Fruit fly (Drosophila melanogaster) whole organism, embryonic: ENCODE measurements around the gene CG14015.

Experiments used
- Bdp1 ChIP-seq: fragments of 200-800 bp; sonication (Bioruptor generic); optimal IDR thresholded peaks from 3 replicates; lab custom pipeline; 2016; ENCODE audit warnings: missing biosample characterization, missing genetic modification characterization
- CG10274 ChIP-seq: fragments of 200-800 bp; sonication (Bioruptor generic); optimal IDR thresholded peaks from 3 replicates; lab custom pipeline; 2017; ENCODE audit warnings: missing biosample characterization, mild to moderate bottlenecking, missing genetic modification characterization
- CG10654 ChIP-seq: fragments of 200-800 bp; sonication (Bioruptor generic); optimal IDR thresholded peaks from 2 replicates; lab custom pipeline; 2016; ENCODE audit warnings: missing biosample characterization, missing genetic modification characterization
- CG10959 ChIP-seq: fragments of 200-800 bp; sonication (Bioruptor generic); IDR thresholded peaks from 2 replicates; pipeline ENCODE4 v1.3.6; 2022; ENCODE audit warnings: missing biosample characterization, missing genetic modification characterization
- CG13775 ChIP-seq: fragments of 200-800 bp; sonication (Bioruptor generic); optimal IDR thresholded peaks from 3 replicates; lab custom pipeline; 2017; ENCODE audit warnings: missing biosample characterization, mild to moderate bottlenecking, missing genetic modification characterization
- CG14050 ChIP-seq: fragments of 200-800 bp; sonication (Bioruptor generic); IDR thresholded peaks from 3 replicates; pipeline ENCODE4 v1.3.6; 2022; ENCODE audit warnings: missing biosample characterization, missing genetic modification characterization
- CG15269 ChIP-seq: fragments of 200-800 bp; sonication (Bioruptor generic); optimal IDR thresholded peaks from 2 replicates; lab custom pipeline; 2018; ENCODE audit warnings: missing biosample characterization, mild to moderate bottlenecking, missing genetic modification characterization, moderate library complexity
- CG1529 ChIP-seq: fragments of 200-800 bp; sonication (Bioruptor generic); optimal IDR thresholded peaks from 3 replicates; lab custom pipeline; 2018; ENCODE audit warnings: missing biosample characterization, missing genetic modification characterization
- CG1832 ChIP-seq: fragments of 200-800 bp; sonication (Bioruptor generic); optimal IDR thresholded peaks from 2 replicates; lab custom pipeline; 2017; ENCODE audit warnings: missing biosample characterization, mild to moderate bottlenecking, missing genetic modification characterization, inconsistent platforms
- CG2129 ChIP-seq: fragments of 200-800 bp; sonication (Bioruptor generic); IDR thresholded peaks from 2 replicates; pipeline ENCODE4 v1.3.6; 2022; ENCODE audit warnings: missing biosample characterization, missing genetic modification characterization; ENCODE audit not compliant: partially characterized antibody
- CG2199 ChIP-seq: fragments of 200-800 bp; sonication (Bioruptor generic); IDR thresholded peaks from 3 replicates; pipeline ENCODE4 v1.3.6; 2022; ENCODE audit warnings: missing biosample characterization, missing genetic modification characterization
- CG3163 ChIP-seq: fragments of 200-800 bp; sonication (Bioruptor generic); optimal IDR thresholded peaks from 3 replicates; lab custom pipeline; 2016; ENCODE audit warnings: missing biosample characterization, missing genetic modification characterization
- CG34422 ChIP-seq: fragments of 200-800 bp; sonication (Bioruptor generic); IDR thresholded peaks from 3 replicates; pipeline ENCODE4 v1.3.6; 2022; ENCODE audit warnings: missing biosample characterization, missing genetic modification characterization
- CG4820 ChIP-seq: fragments of 200-800 bp; sonication (Bioruptor generic); optimal IDR thresholded peaks from 3 replicates; lab custom pipeline; 2016; ENCODE audit warnings: missing biosample characterization, missing genetic modification characterization
- CG5180 ChIP-seq: fragments of 200-800 bp; sonication (Bioruptor generic); optimal IDR thresholded peaks from 3 replicates; lab custom pipeline; 2017; ENCODE audit warnings: missing biosample characterization, missing genetic modification characterization, mild to moderate bottlenecking, moderate library complexity, missing genetic modification reagents
- CG5245 ChIP-seq: fragments of 200-800 bp; sonication (Bioruptor generic); optimal IDR thresholded peaks from 3 replicates; lab custom pipeline; 2016; ENCODE audit warnings: missing biosample characterization, missing genetic modification characterization
- CG6254 ChIP-seq: fragments of 200-800 bp; sonication (Bioruptor generic); optimal IDR thresholded peaks from 3 replicates; lab custom pipeline; 2017; ENCODE audit warnings: mild to moderate bottlenecking, missing biosample characterization, missing genetic modification reagents, missing genetic modification characterization
- CG6854 ChIP-seq: fragments of 200-800 bp; sonication (Bioruptor generic); optimal IDR thresholded peaks from 3 replicates; lab custom pipeline; 2017; ENCODE audit warnings: missing biosample characterization, mild to moderate bottlenecking, missing genetic modification characterization
- CG7556 ChIP-seq: fragments of 200-800 bp; sonication (Bioruptor generic); optimal IDR thresholded peaks from 2 replicates; lab custom pipeline; 2017; ENCODE audit warnings: missing biosample characterization, mild to moderate bottlenecking, missing genetic modification characterization
- CG7928 ChIP-seq: fragments of 200-800 bp; sonication (Bioruptor generic); optimal IDR thresholded peaks from 2 replicates; lab custom pipeline; 2017; ENCODE audit warnings: missing biosample characterization, mild to moderate bottlenecking, missing genetic modification characterization
- Camta ChIP-seq: fragments of 200-800 bp; sonication (Bioruptor generic); optimal IDR thresholded peaks from 2 replicates; lab custom pipeline; 2016; ENCODE audit warnings: missing biosample characterization, missing genetic modification characterization
- Chrac-16 ChIP-seq: fragments of 200-800 bp; sonication (Bioruptor generic); optimal IDR thresholded peaks from 3 replicates; lab custom pipeline; 2016; ENCODE audit warnings: missing biosample characterization, missing genetic modification characterization
- Doc2 ChIP-seq: fragments of 200-800 bp; sonication (Bioruptor generic); IDR thresholded peaks from 2 replicates; pipeline ENCODE4 v1.3.6; 2022; ENCODE audit warnings: missing biosample characterization, missing genetic modification characterization
- E2f1 ChIP-seq: fragments of 200-800 bp; sonication (Bioruptor generic); IDR thresholded peaks from 2 replicates; pipeline ENCODE4 v1.3.6; 2022; ENCODE audit warnings: missing biosample characterization, missing genetic modification characterization
- H15 ChIP-seq: fragments of 200-800 bp; sonication (Bioruptor generic); IDR thresholded peaks from 3 replicates; pipeline ENCODE4 v1.3.6; 2022; ENCODE audit warnings: missing biosample characterization, missing genetic modification characterization
- Hr3 ChIP-seq: fragments of 200-800 bp; sonication (Bioruptor generic); optimal IDR thresholded peaks from 3 replicates; lab custom pipeline; 2016; ENCODE audit warnings: missing biosample characterization, missing genetic modification characterization
- NfI ChIP-seq: fragments of 200-800 bp; sonication (Bioruptor generic); optimal IDR thresholded peaks from 3 replicates; lab custom pipeline; 2018; ENCODE audit warnings: missing biosample characterization, mild to moderate bottlenecking, missing genetic modification characterization, moderate library complexity
- Sox102F ChIP-seq: fragments of 200-800 bp; sonication (Bioruptor generic); optimal IDR thresholded peaks from 2 replicates; lab custom pipeline; 2018; ENCODE audit warnings: missing biosample characterization, mild to moderate bottlenecking, missing genetic modification characterization, moderate library complexity
- Spps ChIP-seq: fragments of 200-800 bp; sonication (Bioruptor generic); optimal IDR thresholded peaks from 2 replicates; lab custom pipeline; 2018; ENCODE audit warnings: missing biosample characterization, mild to moderate bottlenecking, missing genetic modification characterization
- az2 ChIP-seq: fragments of 200-800 bp; sonication (Bioruptor generic); optimal IDR thresholded peaks from 3 replicates; lab custom pipeline; 2016; ENCODE audit warnings: missing biosample characterization, missing genetic modification characterization
- bigmax ChIP-seq: fragments of 200-800 bp; sonication (Bioruptor generic); optimal IDR thresholded peaks from 2 replicates; lab custom pipeline; 2018; ENCODE audit warnings: missing biosample characterization, mild to moderate bottlenecking, missing genetic modification characterization
- btn ChIP-seq: fragments of 200-800 bp; sonication (Bioruptor generic); optimal IDR thresholded peaks from 2 replicates; lab custom pipeline; 2016; ENCODE audit warnings: missing biosample characterization, missing genetic modification characterization
- chif ChIP-seq, 2 experiments: fragments of 200-800 bp; sonication (Bioruptor generic); optimal IDR thresholded peaks; 3 replicates each; lab custom pipeline; 2016; ENCODE audit warnings: missing biosample characterization in 2 of 2, missing genetic modification characterization in 2 of 2
- chm ChIP-seq: fragments of 200-800 bp; sonication (Bioruptor generic); IDR thresholded peaks from 2 replicates; pipeline ENCODE4 v1.3.6; 2022; ENCODE audit warnings: missing biosample characterization, missing genetic modification characterization
- corto ChIP-seq: fragments of 200-800 bp; sonication (Bioruptor generic); optimal IDR thresholded peaks from 2 replicates; lab custom pipeline; 2016; ENCODE audit warnings: missing biosample characterization, mild to moderate bottlenecking, missing genetic modification characterization, moderate library complexity
- cwo ChIP-seq: fragments of 200-800 bp; sonication (Bioruptor generic); optimal IDR thresholded peaks from 3 replicates; lab custom pipeline; 2017; ENCODE audit warnings: missing biosample characterization, missing genetic modification characterization, mild to moderate bottlenecking, moderate library complexity, missing genetic modification reagents
- luna ChIP-seq: fragments of 200-800 bp; sonication (Bioruptor generic); optimal IDR thresholded peaks from 2 replicates; lab custom pipeline; 2016; ENCODE audit warnings: missing biosample characterization, missing genetic modification characterization
- maf-S ChIP-seq: fragments of 200-800 bp; sonication (Bioruptor generic); optimal IDR thresholded peaks from 2 replicates; lab custom pipeline; 2016; ENCODE audit warnings: missing biosample characterization, missing genetic modification characterization
- nmo ChIP-seq: fragments of 200-800 bp; sonication (Bioruptor generic); optimal IDR thresholded peaks from 2 replicates; lab custom pipeline; 2018; ENCODE audit warnings: missing biosample characterization, mild to moderate bottlenecking, missing genetic modification characterization, moderate library complexity
- pros ChIP-seq: fragments of 200-800 bp; sonication (Bioruptor generic); optimal IDR thresholded peaks from 3 replicates; lab custom pipeline; 2019; ENCODE audit warnings: missing biosample characterization, mild to moderate bottlenecking, missing genetic modification characterization, moderate library complexity
- psq ChIP-seq: fragments of 200-800 bp; sonication (Bioruptor generic); optimal IDR thresholded peaks from 2 replicates; lab custom pipeline; 2017; ENCODE audit warnings: missing biosample characterization, missing genetic modification characterization
- run ChIP-seq: fragments of 200-800 bp; sonication (Bioruptor generic); optimal IDR thresholded peaks from 3 replicates; lab custom pipeline; 2018; ENCODE audit warnings: missing biosample characterization, mild to moderate bottlenecking, missing genetic modification characterization
- schlank ChIP-seq: fragments of 200-800 bp; sonication (Bioruptor generic); optimal IDR thresholded peaks from 2 replicates; lab custom pipeline; 2018; ENCODE audit warnings: missing biosample characterization, mild to moderate bottlenecking, missing genetic modification characterization
- sim ChIP-seq: fragments of 200-800 bp; sonication (Bioruptor generic); IDR thresholded peaks from 2 replicates; pipeline ENCODE4 v1.3.6; 2022; ENCODE audit warnings: missing biosample characterization, missing genetic modification characterization
- sug ChIP-seq: fragments of 200-800 bp; optimal IDR thresholded peaks from 2 replicates; lab custom pipeline; 2019; ENCODE audit warnings: missing biosample characterization, mild to moderate bottlenecking, missing genetic modification characterization, moderate library complexity
- tup ChIP-seq: fragments of 200-800 bp; sonication (Bioruptor generic); optimal IDR thresholded peaks from 2 replicates; lab custom pipeline; 2016; ENCODE audit warnings: missing biosample characterization, mild to moderate bottlenecking, missing genetic modification characterization, moderate library complexity
- usp ChIP-seq: fragments of >200 bp; optimal IDR thresholded peaks from 2 replicates; lab custom pipeline; 2017; ENCODE audit warnings: missing biosample characterization, missing genetic modification characterization
- vnd ChIP-seq: fragments of 200-800 bp; sonication (Bioruptor generic); IDR thresholded peaks from 3 replicates; pipeline ENCODE4 v1.3.6; 2022; ENCODE audit warnings: missing biosample characterization, missing genetic modification characterization; ENCODE audit not compliant: partially characterized antibody
- zf30C ChIP-seq: fragments of 200-800 bp; sonication (Bioruptor generic); optimal IDR thresholded peaks from 3 replicates; lab custom pipeline; 2018; ENCODE audit warnings: missing biosample characterization, mild to moderate bottlenecking, missing genetic modification characterization
- zfh2 ChIP-seq: fragments of 200-800 bp; sonication (Bioruptor generic); optimal IDR thresholded peaks from 2 replicates; lab custom pipeline; 2016; ENCODE audit warnings: missing biosample characterization, missing genetic modification characterization

CG14015 gene

dm6 chr2L:5496468-5497093, 42.4 kb downstream of the CG14015 start (continued):
- peak; percentile 52 for TF ChIP-seq CG5245
- peak; percentile 41 for TF ChIP-seq CG1529 (GFP tag; lab: Kevin White, UChicago)
- no peak for TF ChIP-seq CG2129 (GFP tag; lab: Robert Waterston, UW)
- peak; percentile 18 for TF ChIP-seq Hr3
- peak; percentile 57 for TF ChIP-seq az2 (GFP tag; lab: Kevin White, UChicago)
- TF ChIP-seq CG1832: no peak
- no peak for TF ChIP-seq Doc2 (GFP tag; lab: Robert Waterston, UW)
- TF ChIP-seq chm (GFP tag; lab: Robert Waterston, UW): peak; percentile 65; the same call in 1 of the 2 replicates
- 0 out of 2 replicates have a peak, but pooled peaks have one; percentile 19 for TF ChIP-seq sim (GFP tag; lab: Robert Waterston, UW)
- peak; percentile 23 for TF ChIP-seq zf30C (GFP tag; lab: Kevin White, UChicago)
- no peak for TF ChIP-seq psq (GFP tag; lab: Kevin White, UChicago)
- TF ChIP-seq Bdp1 (GFP tag; lab: Kevin White, UChicago): no peak
- TF ChIP-seq nmo (GFP tag; lab: Kevin White, UChicago): peak; percentile 70
- TF ChIP-seq CG15269 (tag; lab: Kevin White, UChicago): peak; percentile 62
- peak; percentile 54 for TF ChIP-seq CG10959 (GFP tag; lab: Robert Waterston, UW)
- peak; percentile 53 for TF ChIP-seq NfI (GFP tag; lab: Kevin White, UChicago)
- peak; percentile 33 for TF ChIP-seq CG13775 (GFP tag; lab: Kevin White, UChicago)
- peak; percentile 62 for TF ChIP-seq Sox102F (GFP tag; lab: Kevin White, UChicago)
- peak; percentile 58 for TF ChIP-seq Camta (GFP tag; lab: Kevin White, UChicago)
- peak; percentile 45 for TF ChIP-seq CG7556 (GFP tag; lab: Kevin White, UChicago)
- no peak for TF ChIP-seq CG10654
- no peak for TF ChIP-seq vnd (GFP tag; lab: Robert Waterston, UW)
- TF ChIP-seq luna (GFP tag; lab: Kevin White, UChicago): no peak
- no peak for TF ChIP-seq zfh2
- TF ChIP-seq E2f1 (GFP tag; lab: Robert Waterston, UW): peak; percentile 26; the same call in 1 of the 2 replicates
- no peak for TF ChIP-seq CG6854 (GFP tag; lab: Kevin White, UChicago)
- TF ChIP-seq CG34422 (GFP tag; lab: Robert Waterston, UW): 0 out of 3 replicates have a peak, but pooled peaks have one; percentile 48
- peak; percentile 37; the same call in 1 of the 3 replicates for TF ChIP-seq H15 (GFP tag; lab: Robert Waterston, UW)
- peak; percentile 51 for TF ChIP-seq CG4820 (GFP tag; lab: Kevin White, UChicago)
- TF ChIP-seq CG6254 (GFP tag; lab: Kevin White, UChicago): peak; percentile 52
- no peak for TF ChIP-seq CG7928 (GFP tag; lab: Kevin White, UChicago)
- TF ChIP-seq cwo: peak; percentile 15
- TF ChIP-seq maf-S (GFP tag; lab: Kevin White, UChicago): no peak
- TF ChIP-seq pros (GFP tag; lab: Kevin White, UChicago): no peak
- TF ChIP-seq run (tag; lab: Kevin White, UChicago): no peak
- peak; percentile 39 for TF ChIP-seq Chrac-16 (GFP tag; lab: Kevin White, UChicago)
- no peak for TF ChIP-seq CG10274 (GFP tag; lab: Kevin White, UChicago)
- peak; percentile 23 for TF ChIP-seq CG5180 (GFP tag; lab: Kevin White, UChicago)
- no peak for TF ChIP-seq CG14050 (GFP tag; lab: Robert Waterston, UW)
- peak; percentile 56 for TF ChIP-seq Spps (tag; lab: Kevin White, UChicago)
- TF ChIP-seq CG3163 (GFP tag; lab: Kevin White, UChicago): no peak
- no peak for TF ChIP-seq usp (GFP tag; lab: Kevin White, UChicago)
- no peak for TF ChIP-seq tup (GFP tag; lab: Kevin White, UChicago)
- no peak for TF ChIP-seq CG2199 (GFP tag; lab: Robert Waterston, UW)
- no peak for TF ChIP-seq btn (GFP tag; lab: Kevin White, UChicago)
- TF ChIP-seq corto (GFP tag; lab: Kevin White, UChicago): no peak
- peak; percentile 30 to 73 for TF ChIP-seq chif (GFP tag; optimal IDR thresholded peaks at IDR 0.05; lab: Kevin White, UChicago)
- no peak for TF ChIP-seq schlank (tag; lab: Kevin White, UChicago)
- no peak for TF ChIP-seq bigmax (GFP tag; lab: Kevin White, UChicago)
- TF ChIP-seq sug: no peak
